Fruit fly (Drosophila melanogaster): ENCODE data around the gene CG43373.

Gene CG43373

DNA sequence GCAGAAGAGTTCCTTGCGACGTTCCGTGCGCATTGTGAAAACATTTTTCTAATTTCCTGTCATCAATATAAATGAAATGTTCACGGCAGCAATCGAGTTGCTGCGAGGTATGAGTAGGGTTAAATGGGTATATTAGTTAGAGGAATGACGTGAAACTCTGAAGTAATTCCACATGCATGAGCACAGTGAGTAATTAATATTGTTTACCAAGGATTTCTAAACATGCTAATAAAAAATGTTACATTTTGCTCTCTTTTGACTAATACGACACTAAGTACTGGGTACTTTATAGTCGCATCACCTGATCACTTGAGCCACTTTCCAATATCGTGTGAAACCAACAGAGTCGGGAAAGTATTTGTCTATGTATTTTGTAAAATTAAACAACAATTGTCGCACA, 1.1 kb upstream of the CG43373 start (continued):
- TF ChIP-seq knrl (GFP tag; IDR thresholded peaks at IDR 0.05; ENCODE audit: partially characterized antibody) = no peak
- no peak for TF ChIP-seq jigr1 (GFP tag; IDR thresholded peaks at IDR 0.05)
- no peak for TF ChIP-seq Elba2 (GFP tag; optimal IDR thresholded peaks at IDR 0.05)
- TF ChIP-seq lilli (GFP tag; optimal IDR thresholded peaks at IDR 0.05) = peak; percentile 47
- TF ChIP-seq cato (GFP tag; optimal IDR thresholded peaks at IDR 0.05; ENCODE audit: borderline replicate concordance) = no peak
- TF ChIP-seq Stat92E (GFP tag; optimal IDR thresholded peaks at IDR 0.05) = no peak
- TF ChIP-seq tio (GFP tag; optimal IDR thresholded peaks at IDR 0.05) = peak; percentile 51
- no peak for TF ChIP-seq Awh (GFP tag; IDR thresholded peaks at IDR 0.05)
- peak; percentile 11 for TF ChIP-seq Camta (GFP tag; optimal IDR thresholded peaks at IDR 0.05)
- no peak for TF ChIP-seq CG1233 (GFP tag; optimal IDR thresholded peaks at IDR 0.05)
- no peak for TF ChIP-seq tup (GFP tag; optimal IDR thresholded peaks at IDR 0.05)
- TF ChIP-seq CG13287 (GFP tag; IDR thresholded peaks at IDR 0.05; ENCODE audit: partially characterized antibody) = no peak
- TF ChIP-seq unc-4 (GFP tag; IDR thresholded peaks at IDR 0.05; ENCODE audit: partially characterized antibody) = no peak
- no peak for TF ChIP-seq CG7745 (tag; optimal IDR thresholded peaks at IDR 0.05)
- TF ChIP-seq CG12659 (GFP tag; optimal IDR thresholded peaks at IDR 0.05) = no peak
- no peak for TF ChIP-seq CG12299 (tag; optimal IDR thresholded peaks at IDR 0.05)
- no peak for TF ChIP-seq ssp (GFP tag; IDR thresholded peaks at IDR 0.05)
- TF ChIP-seq ems (GFP tag; optimal IDR thresholded peaks at IDR 0.05) = no peak
- peak; percentile 3 for TF ChIP-seq CG8089 (GFP tag; optimal IDR thresholded peaks at IDR 0.05)
- no peak for TF ChIP-seq CG34376 (GFP tag; optimal IDR thresholded peaks at IDR 0.05)
- TF ChIP-seq ro (GFP tag; IDR thresholded peaks at IDR 0.05) = no peak
- TF ChIP-seq H2.0 (GFP tag; IDR thresholded peaks at IDR 0.05) = no peak
- no peak for TF ChIP-seq gcm2 (GFP tag; optimal IDR thresholded peaks at IDR 0.05)
- no peak for TF ChIP-seq Opbp (GFP tag; IDR thresholded peaks at IDR 0.05; ENCODE audit: partially characterized antibody)
- TF ChIP-seq CG4820 (GFP tag; optimal IDR thresholded peaks at IDR 0.05) = peak; percentile 57
- no peak for TF ChIP-seq CG17829 (tag; optimal IDR thresholded peaks at IDR 0.05)
- TF ChIP-seq ham (GFP tag; IDR thresholded peaks at IDR 0.05) = no peak
- peak; percentile 16 for TF ChIP-seq Atf-2 (GFP tag; optimal IDR thresholded peaks at IDR 0.05)
- TF ChIP-seq scrt (GFP tag; optimal IDR thresholded peaks at IDR 0.05) = no peak
- no peak for TF ChIP-seq CG31224 (GFP tag; IDR thresholded peaks at IDR 0.05)
- TF ChIP-seq Sin3A (optimal IDR thresholded peaks at IDR 0.05) = no peak
- TF ChIP-seq CG8924 (tag; optimal IDR thresholded peaks at IDR 0.05) = no peak
- TF ChIP-seq ftz-f1 (GFP tag; optimal IDR thresholded peaks at IDR 0.05) = no peak
- TF ChIP-seq CG8359 (GFP tag; optimal IDR thresholded peaks at IDR 0.05; ENCODE audit: borderline replicate concordance) = no peak
- TF ChIP-seq corto (GFP tag; optimal IDR thresholded peaks at IDR 0.05) = no peak
- peak; percentile 62 for TF ChIP-seq sisA (GFP tag; IDR thresholded peaks at IDR 0.05)
- TF ChIP-seq exex (tag; optimal IDR thresholded peaks at IDR 0.05) = no peak
- no peak for TF ChIP-seq hbn (GFP tag; IDR thresholded peaks at IDR 0.05; ENCODE audit: partially characterized antibody)
- no peak for TF ChIP-seq CG6175 (GFP tag; IDR thresholded peaks at IDR 0.05)
- no peak for TF ChIP-seq CrebB (tag; optimal IDR thresholded peaks at IDR 0.05)
- TF ChIP-seq Gsc (GFP tag; IDR thresholded peaks at IDR 0.05) = no peak
- TF ChIP-seq Bdp1 (GFP tag; optimal IDR thresholded peaks at IDR 0.05) = no peak
- no peak for TF ChIP-seq CG7357 (GFP tag; IDR thresholded peaks at IDR 0.05)
- TF ChIP-seq CG9215 (GFP tag; IDR thresholded peaks at IDR 0.05) = no peak
- TF ChIP-seq dmrt99B (tag; optimal IDR thresholded peaks at IDR 0.05) = peak; percentile 46
- TF ChIP-seq CG8944 (GFP tag; optimal IDR thresholded peaks at IDR 0.05) = peak; percentile 16
- no peak for TF ChIP-seq BEAF-32 (GFP tag; optimal IDR thresholded peaks at IDR 0.05)
- TF ChIP-seq CG5180 (GFP tag; optimal IDR thresholded peaks at IDR 0.05) = no peak
- peak; percentile 31 for TF ChIP-seq CG2678 (tag; optimal IDR thresholded peaks at IDR 0.05)
- TF ChIP-seq dan (GFP tag; IDR thresholded peaks at IDR 0.05) = no peak
- no peak for TF ChIP-seq CG9727 (GFP tag; optimal IDR thresholded peaks at IDR 0.05)
- no peak for TF ChIP-seq kay (GFP tag; optimal IDR thresholded peaks at IDR 0.05)
